Fruit fly (Drosophila melanogaster): ENCODE measurements around the gene Sf3b3.

Sf3b3 gene

dm6 chr3L:796926-797802 is 36.0 kb downstream of the Sf3b3 start (continued):
- TF ChIP-seq topi (GFP tag; optimal IDR thresholded peaks at IDR 0.05) (peak; percentile 13), fd59A (GFP tag; optimal IDR thresholded peaks at IDR 0.05) (no peak), CG15336 (GFP tag; IDR thresholded peaks at IDR 0.05) (peak; percentile 28; the same call in 1 of the 2 replicates), dsx (GFP tag; optimal IDR thresholded peaks at IDR 0.05; ENCODE audit: poor library complexity, severe bottlenecking) (peak; percentile 51), Ets96B (tag; optimal IDR thresholded peaks at IDR 0.05) (peak; percentile 68), eg (GFP tag; IDR thresholded peaks at IDR 0.05) (peak; percentile 31; the same call in 1 of the 3 replicates), Sox15 (GFP tag; optimal IDR thresholded peaks at IDR 0.05) (no peak), OdsH (GFP tag; optimal IDR thresholded peaks at IDR 0.05) (no peak), fkh (GFP tag; optimal IDR thresholded peaks at IDR 0.05) (no peak), Hr38 (GFP tag; optimal IDR thresholded peaks at IDR 0.05) (no peak), CG16779 (tag; optimal IDR thresholded peaks at IDR 0.05) (no peak), Sox102F (GFP tag; optimal IDR thresholded peaks at IDR 0.05) (no peak), net (GFP tag; optimal IDR thresholded peaks at IDR 0.05) (no peak), Hr4 (GFP tag; optimal IDR thresholded peaks at IDR 0.05) (no peak), CG10631 (GFP tag; optimal IDR thresholded peaks at IDR 0.05) (peak; percentile 48), Eip78C (GFP tag) (peak; percentile 64), acj6 (GFP tag; optimal IDR thresholded peaks at IDR 0.05) (peak; percentile 24), esn (GFP tag; optimal IDR thresholded peaks at IDR 0.05) (no peak), CG11294 (GFP tag; IDR thresholded peaks at IDR 0.05) (no peak)

dm6 chr3L:795001-795400 is 38.2 kb downstream of the Sf3b3 start:
- TF ChIP-seq lz (GFP tag; optimal IDR thresholded peaks at IDR 0.05) (no peak), Sox102F (GFP tag; optimal IDR thresholded peaks at IDR 0.05) (no peak), eg (GFP tag; IDR thresholded peaks at IDR 0.05) (no peak), CG8119 (GFP tag; IDR thresholded peaks at IDR 0.05) (no peak), dac (GFP tag; optimal IDR thresholded peaks at IDR 0.05) (no peak), Blimp-1 (GFP tag; optimal IDR thresholded peaks at IDR 0.05) (no peak), CG6854 (GFP tag; optimal IDR thresholded peaks at IDR 0.05) (no peak), topi (GFP tag; optimal IDR thresholded peaks at IDR 0.05) (no peak), cyc (GFP tag; optimal IDR thresholded peaks at IDR 0.05) (no peak), Eip93F (GFP tag; optimal IDR thresholded peaks at IDR 0.05) (no peak), CG4318 (GFP tag; optimal IDR thresholded peaks at IDR 0.05) (no peak), Ets96B (tag; optimal IDR thresholded peaks at IDR 0.05) (no peak), CG16779 (tag; optimal IDR thresholded peaks at IDR 0.05) (no peak), ss (GFP tag; optimal IDR thresholded peaks at IDR 0.05) (no peak), Sox14 (GFP tag; optimal IDR thresholded peaks at IDR 0.05) (no peak), Gug (GFP tag; IDR thresholded peaks at IDR 0.05) (no peak), net (GFP tag; optimal IDR thresholded peaks at IDR 0.05) (no peak), CG3032 (tag; optimal IDR thresholded peaks at IDR 0.05) (no peak), achi (GFP tag; optimal IDR thresholded peaks at IDR 0.05) (no peak)

dm6 chr3L:794462-794861 is 38.7 kb downstream of the Sf3b3 start:
- TF ChIP-seq Hr4 (GFP tag; optimal IDR thresholded peaks at IDR 0.05) (peak; percentile 41), CG1621 (tag; optimal IDR thresholded peaks at IDR 0.05) (no peak), CG34406 (GFP tag; optimal IDR thresholded peaks at IDR 0.05) (no peak), OdsH (GFP tag; optimal IDR thresholded peaks at IDR 0.05) (no peak), CG6854 (GFP tag; optimal IDR thresholded peaks at IDR 0.05) (no peak), dsx (GFP tag; optimal IDR thresholded peaks at IDR 0.05; ENCODE audit: poor library complexity, severe bottlenecking) (no peak), Gug (GFP tag; IDR thresholded peaks at IDR 0.05) (no peak), acj6 (GFP tag; optimal IDR thresholded peaks at IDR 0.05) (no peak), lz (GFP tag; optimal IDR thresholded peaks at IDR 0.05) (no peak), CG6163 (GFP tag; IDR thresholded peaks at IDR 0.05) (peak; percentile 51; the same call in 1 of the 3 replicates), topi (GFP tag; optimal IDR thresholded peaks at IDR 0.05) (no peak), CG32006 (GFP tag; optimal IDR thresholded peaks at IDR 0.05) (peak; percentile 70), salr (GFP tag; optimal IDR thresholded peaks at IDR 0.05) (no peak), CG6792 (GFP tag; optimal IDR thresholded peaks at IDR 0.05) (no peak), CG31627 (GFP tag; optimal IDR thresholded peaks at IDR 0.05) (no peak), Sox15 (GFP tag; optimal IDR thresholded peaks at IDR 0.05) (no peak), Hr39 (GFP tag; optimal IDR thresholded peaks at IDR 0.05) (no peak), CG7368 (GFP tag; optimal IDR thresholded peaks at IDR 0.05) (no peak), CG3032 (tag; optimal IDR thresholded peaks at IDR 0.05) (no peak), Ets96B (tag; optimal IDR thresholded peaks at IDR 0.05) (no peak), achi (GFP tag; optimal IDR thresholded peaks at IDR 0.05) (peak; percentile 21), Ets21C (GFP tag; optimal IDR thresholded peaks at IDR 0.05) (no peak), CG4318 (GFP tag; optimal IDR thresholded peaks at IDR 0.05) (peak; percentile 10), fd59A (GFP tag; optimal IDR thresholded peaks at IDR 0.05) (no peak), Lpt (GFP tag; optimal IDR thresholded peaks at IDR 0.05) (no peak), CG15336 (GFP tag; IDR thresholded peaks at IDR 0.05) (peak; percentile 75), spab (GFP tag; optimal IDR thresholded peaks at IDR 0.05) (no peak), cyc (GFP tag; optimal IDR thresholded peaks at IDR 0.05) (no peak), net (GFP tag; optimal IDR thresholded peaks at IDR 0.05) (no peak)
